Fruit fly (Drosophila melanogaster): Measurements from ENCODE around the gene CG1965.

Gene CG1965

dm6 chr3R:7066267-7066666 is 934 bp upstream of the CG1965 start:
- no peak for TF ChIP-seq noc (tag; optimal IDR thresholded peaks at IDR 0.05)

- TF ChIP-seq noc (tag; optimal IDR thresholded peaks at IDR 0.05), result no peak
Measured at dm6 chr3R:7074297-7075114, 7.3 kb downstream of the CG1965 start, which contains the start of the genes Ufl1 and CG1943. TSS of gene Ufl1 (minus strand) at chr3R:7074452. TSS of gene CG1943 (plus strand) at chr3R:7074859.

DNA sequence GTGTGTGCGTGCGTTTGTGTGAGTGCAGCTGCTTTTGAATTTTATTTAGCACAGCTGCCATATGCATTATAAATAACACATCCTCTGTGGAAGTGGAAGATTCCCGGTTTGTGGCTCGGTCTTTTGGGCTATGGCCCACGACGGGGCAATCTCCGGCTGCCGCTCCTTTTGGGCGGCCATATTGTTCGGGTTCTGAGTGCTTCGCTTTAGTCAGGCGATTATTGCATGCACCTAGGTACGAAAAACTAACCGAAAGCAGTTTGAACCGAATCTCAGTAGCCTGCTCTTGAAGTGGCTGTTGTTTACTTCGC is 7.9 kb downstream of the CG1965 start:
- TF ChIP-seq noc (tag; optimal IDR thresholded peaks at IDR 0.05), result no peak

DNA sequence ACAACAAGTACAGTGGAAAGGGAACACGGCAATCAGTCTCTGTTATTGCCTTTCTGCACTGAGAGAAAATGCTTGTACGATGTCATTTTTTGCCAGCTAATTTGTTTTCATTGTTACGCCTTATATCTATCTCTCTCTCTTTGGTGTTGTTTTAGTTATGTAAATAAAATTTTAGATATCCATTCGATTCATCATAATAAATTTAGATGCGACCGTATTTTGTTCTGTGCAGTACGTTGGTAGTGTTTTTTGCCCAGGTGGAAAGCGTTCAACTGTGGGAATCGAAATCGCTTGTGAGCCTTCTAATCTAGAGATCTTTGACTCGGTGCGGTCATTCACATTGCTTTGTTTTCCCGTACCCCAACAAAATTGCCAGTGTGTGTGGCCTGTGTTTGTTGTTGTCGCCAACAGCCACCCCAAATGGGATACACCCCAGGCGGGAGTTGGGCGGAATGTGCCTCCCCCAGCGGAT is 8.5 kb downstream of the CG1965 start:
- peak; percentile 92 for TF ChIP-seq noc (tag; optimal IDR thresholded peaks at IDR 0.05)

DNA sequence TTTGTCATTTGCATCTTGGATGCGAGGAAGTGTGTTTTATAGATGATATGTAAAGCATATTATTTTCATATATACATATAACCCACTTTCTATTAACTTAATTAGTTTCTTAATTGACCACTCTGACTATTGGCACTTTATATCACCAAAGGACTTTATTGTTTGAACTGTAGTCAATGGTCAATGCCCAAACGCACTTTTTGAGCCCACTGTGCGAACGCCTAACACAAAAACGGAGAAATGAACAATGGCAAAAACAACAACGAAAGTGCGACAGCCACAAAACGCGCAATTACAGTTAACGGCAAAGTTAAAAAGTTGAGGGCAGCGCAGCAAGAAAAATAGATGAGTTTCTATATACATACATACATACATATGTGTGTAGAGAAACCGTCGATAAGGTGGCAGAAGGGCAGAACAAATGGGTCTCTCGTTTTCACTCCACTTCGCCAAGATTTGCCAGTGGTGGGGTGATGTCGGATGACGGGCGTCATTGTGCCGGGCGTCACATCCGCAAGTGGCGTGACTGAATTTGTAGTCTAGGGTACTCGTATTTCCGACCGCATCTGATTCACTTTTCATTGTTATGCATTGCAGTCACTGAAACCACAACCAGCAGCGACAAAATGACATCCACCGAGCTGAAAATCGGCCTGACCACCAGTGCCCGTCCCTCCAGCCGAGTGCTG is 9.2 kb downstream of the CG1965 start:
- TF ChIP-seq noc (tag; optimal IDR thresholded peaks at IDR 0.05), result no peak

DNA sequence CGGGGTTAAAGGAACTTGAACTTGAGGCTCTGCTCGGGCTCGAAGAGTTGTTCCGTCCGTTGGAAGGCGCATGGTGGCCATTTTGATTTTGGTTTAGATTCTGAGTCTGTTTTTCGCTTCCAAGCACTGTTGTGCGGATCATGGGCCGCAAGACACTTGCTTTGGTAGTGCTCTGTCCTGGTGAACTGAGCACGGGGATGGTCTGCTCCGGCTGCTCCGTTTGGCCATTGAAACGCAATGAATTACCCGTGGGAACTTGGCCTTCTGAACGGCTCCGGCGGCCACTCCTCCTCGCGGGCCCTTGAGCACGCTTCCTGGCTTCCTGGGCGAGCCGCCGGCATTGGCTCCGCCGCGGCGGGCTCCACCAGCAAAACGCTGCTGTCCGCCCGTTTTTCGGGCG is 12.5 kb downstream of the CG1965 start:
- no peak for TF ChIP-seq noc (tag; optimal IDR thresholded peaks at IDR 0.05)

DNA sequence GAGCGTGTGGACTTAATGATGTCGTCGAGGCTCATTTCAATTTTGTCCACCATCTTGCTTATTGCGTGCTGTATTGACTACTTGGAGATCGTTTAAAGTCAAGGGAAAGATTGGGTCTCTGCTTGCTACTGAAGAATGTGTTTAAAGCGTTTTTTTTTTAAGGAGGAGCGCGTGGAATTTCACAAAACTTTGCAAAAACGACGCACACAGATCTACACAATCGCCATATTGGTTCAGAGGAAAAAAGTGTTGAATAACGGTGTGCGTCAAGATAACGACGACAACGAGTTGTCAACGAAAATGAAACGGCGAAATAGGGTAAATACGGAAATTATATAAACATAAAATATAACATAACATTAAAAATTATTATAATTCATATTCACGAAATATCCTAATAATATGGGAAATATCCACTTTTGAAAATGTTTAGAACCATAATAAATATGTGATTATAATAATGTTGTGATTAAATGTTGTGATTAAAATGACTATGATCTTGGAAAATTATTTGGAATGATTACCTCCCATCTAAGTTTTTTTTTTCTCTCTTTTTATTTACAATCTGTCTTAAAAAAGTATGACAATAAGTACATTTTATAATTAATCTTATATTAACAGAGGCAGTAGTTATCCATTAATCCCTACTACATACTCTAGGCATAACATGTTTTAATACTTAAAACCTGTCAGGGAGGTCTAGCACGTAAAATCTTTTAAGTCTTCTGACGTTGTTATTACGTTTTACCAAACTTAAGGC is 13.1 kb downstream of the CG1965 start, which contains the start of gene Ref1:
Gene Ref1, minus strand, starts transcription at position 231 of the 760 bp plus-strand sequence.
- no peak for TF ChIP-seq noc (tag; optimal IDR thresholded peaks at IDR 0.05)

- no peak for TF ChIP-seq noc (tag; optimal IDR thresholded peaks at IDR 0.05)
Measured at dm6 chr3R:7081972-7082371, 14.8 kb downstream of the CG1965 start, which contains the start of gene Dpck. TSS of gene Dpck (plus strand) at chr3R:7082182.

DNA sequence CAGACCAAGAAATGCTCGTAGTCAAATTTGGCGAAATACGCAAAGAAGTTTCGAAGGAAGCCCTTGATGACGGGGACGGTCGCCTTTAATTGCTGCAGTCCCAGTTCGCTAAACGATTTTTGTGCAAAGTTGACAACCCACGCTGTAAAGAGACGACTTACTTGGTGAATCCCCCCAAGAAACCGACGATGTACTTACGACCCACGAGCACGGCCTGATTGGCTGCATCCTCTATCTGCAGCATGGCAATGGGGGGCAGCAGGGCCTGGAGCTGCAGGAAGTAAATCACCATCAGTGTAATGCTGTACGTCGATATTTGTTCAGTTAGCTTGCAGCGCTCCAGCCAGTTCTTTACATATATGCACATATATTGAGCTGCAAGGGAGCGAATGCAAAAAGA is 16.5 kb downstream of the CG1965 start:
- TF ChIP-seq noc (tag; optimal IDR thresholded peaks at IDR 0.05), result no peak

DNA sequence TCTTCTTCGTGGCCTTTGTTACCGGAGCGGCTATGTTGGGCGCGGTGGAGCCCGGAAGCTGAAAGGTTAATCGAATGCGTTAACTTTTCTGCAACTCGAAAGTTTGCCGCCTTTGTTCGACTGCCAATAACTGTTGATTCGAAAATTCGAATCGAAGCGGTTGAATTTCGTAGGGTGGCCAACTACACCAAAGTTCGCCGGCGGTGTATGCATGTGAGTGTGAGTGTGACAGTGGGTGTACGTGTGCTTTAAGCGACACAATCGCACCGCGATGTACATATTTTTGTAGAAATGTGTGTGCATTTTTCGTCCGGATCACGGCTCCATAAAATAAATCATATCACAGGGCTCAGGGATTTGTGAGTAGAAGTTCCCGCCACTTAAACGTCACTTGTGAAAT is 18.3 kb downstream of the CG1965 start:
- no peak for TF ChIP-seq noc (tag; optimal IDR thresholded peaks at IDR 0.05)

DNA sequence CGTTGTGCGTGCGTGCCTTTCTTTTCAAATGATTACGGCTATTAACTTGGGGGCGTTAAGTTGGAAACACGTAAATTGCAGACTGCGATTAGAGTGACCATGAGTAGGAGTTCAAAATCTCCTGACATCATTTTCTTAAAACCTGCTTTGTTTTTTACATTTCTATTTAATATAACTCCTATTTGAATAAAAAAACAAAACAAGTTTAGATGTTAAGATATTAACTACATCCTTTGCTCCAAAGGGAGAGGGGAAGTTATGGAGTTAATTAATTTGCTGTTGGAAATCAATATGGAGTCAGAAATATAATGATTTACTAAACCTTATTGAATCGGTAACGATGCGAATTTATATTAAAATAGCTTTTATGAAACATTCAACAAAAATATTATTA is 18.8 kb downstream of the CG1965 start, which contains the start of gene Tailor:
Gene Tailor, minus strand, starts transcription at position 101 of the 394 bp plus-strand sequence.
- TF ChIP-seq noc (tag; optimal IDR thresholded peaks at IDR 0.05), result no peak

- TF ChIP-seq noc (tag; optimal IDR thresholded peaks at IDR 0.05), result peak; percentile 66
Measured at dm6 chr3R:7086377-7087200, 19.4 kb downstream of the CG1965 start, which contains the start of gene alphaTub84B. TSS of gene alphaTub84B (plus strand) at chr3R:7086599.

dm6 chr3R:7087201-7087505 is 20.0 kb downstream of the CG1965 start:
- TF ChIP-seq noc (tag; optimal IDR thresholded peaks at IDR 0.05), result no peak

- TF ChIP-seq noc (tag; optimal IDR thresholded peaks at IDR 0.05), result no peak
Measured at dm6 chr3R:7087904-7088303, 20.7 kb downstream of the CG1965 start.

dm6 chr3R:7088837-7089361 is 21.7 kb downstream of the CG1965 start:
- TF ChIP-seq noc (tag; optimal IDR thresholded peaks at IDR 0.05), result no peak

Measured in whole organism, larva.